Fruit fly (Drosophila melanogaster) whole organism, prepupa: Measurements from ENCODE around the gene B9d1.
A peak's percentile ranks its signal among the peaks of the same experiment; 100 is the strongest.

Experiments used
- Blimp-1 ChIP-seq: fragments of 200-800 bp; sonication (Bioruptor generic); optimal IDR thresholded peaks from 3 replicates; lab custom pipeline; 2017; ENCODE audit warnings: missing biosample characterization, missing genetic modification characterization, mild to moderate bottlenecking, moderate library complexity, missing genetic modification reagents
- CG10631 ChIP-seq: fragments of 200-800 bp; sonication (Bioruptor generic); optimal IDR thresholded peaks from 2 replicates; lab custom pipeline; 2016; ENCODE audit warnings: missing biosample characterization, missing genetic modification characterization
- CG11902 ChIP-seq: fragments of 200-800 bp; sonication (Bioruptor generic); optimal IDR thresholded peaks from 3 replicates; lab custom pipeline; 2016; ENCODE audit warnings: missing biosample characterization, missing genetic modification characterization
- CG15336 ChIP-seq: fragments of 200-800 bp; sonication (Bioruptor generic); IDR thresholded peaks from 2 replicates; pipeline ENCODE4 v1.3.6; 2022; ENCODE audit warnings: missing biosample characterization, missing genetic modification characterization
- CG1621 ChIP-seq: fragments of 200-800 bp; sonication (Bioruptor generic); optimal IDR thresholded peaks from 3 replicates; lab custom pipeline; 2018; ENCODE audit warnings: missing biosample characterization, mild to moderate bottlenecking, missing genetic modification characterization
- CG31627 ChIP-seq: fragments of 200-800 bp; sonication (Bioruptor generic); optimal IDR thresholded peaks from 3 replicates; lab custom pipeline; 2016; ENCODE audit warnings: missing biosample characterization, missing genetic modification characterization
- CG4318 ChIP-seq: fragments of 200-800 bp; sonication (Bioruptor generic); optimal IDR thresholded peaks from 3 replicates; lab custom pipeline; 2017; ENCODE audit warnings: missing biosample characterization, mild to moderate bottlenecking, missing genetic modification characterization
- CG6163 ChIP-seq: fragments of 200-800 bp; sonication (Bioruptor generic); IDR thresholded peaks from 3 replicates; pipeline ENCODE4 v1.3.6; 2022; ENCODE audit warnings: missing biosample characterization, missing genetic modification characterization
- CG6792 ChIP-seq: fragments of 200-800 bp; sonication (Bioruptor generic); optimal IDR thresholded peaks from 3 replicates; lab custom pipeline; 2016; ENCODE audit warnings: missing biosample characterization, missing genetic modification characterization
- CG6808 ChIP-seq: fragments of 200-800 bp; sonication (Bioruptor generic); optimal IDR thresholded peaks from 3 replicates; lab custom pipeline; 2017; ENCODE audit warnings: missing biosample characterization, missing genetic modification characterization, mild to moderate bottlenecking, moderate library complexity, missing genetic modification reagents
- CG6854 ChIP-seq: fragments of 200-800 bp; sonication (Bioruptor generic); optimal IDR thresholded peaks from 2 replicates; lab custom pipeline; 2017; ENCODE audit warnings: missing biosample characterization, mild to moderate bottlenecking, missing genetic modification characterization
- CG8632 ChIP-seq: fragments of 200-800 bp; sonication (Bioruptor generic); optimal IDR thresholded peaks from 3 replicates; lab custom pipeline; 2016; ENCODE audit warnings: missing biosample characterization, missing genetic modification characterization
- CG9139 ChIP-seq: fragments of 200-800 bp; sonication (Bioruptor generic); optimal IDR thresholded peaks from 3 replicates; lab custom pipeline; 2017; ENCODE audit warnings: missing biosample characterization, mild to moderate bottlenecking, missing genetic modification characterization
- Eip75B ChIP-seq: fragments of 200-800 bp; sonication (Bioruptor generic); optimal IDR thresholded peaks from 3 replicates; lab custom pipeline; 2016; ENCODE audit warnings: missing biosample characterization, missing genetic modification characterization
- Eip78C ChIP-seq: fragments of 200-800 bp; sonication (Bioruptor generic); peaks from one replicate; lab custom pipeline; 2016; ENCODE audit warnings: missing biosample characterization, missing genetic modification characterization
- Ets21C ChIP-seq: fragments of 200-800 bp; sonication (Bioruptor generic); optimal IDR thresholded peaks from 3 replicates; lab custom pipeline; 2016; ENCODE audit warnings: missing biosample characterization, missing genetic modification characterization
- Hr38 ChIP-seq: sonication (Bioruptor generic); optimal IDR thresholded peaks from 2 replicates; lab custom pipeline; 2016; ENCODE audit warnings: missing biosample characterization, missing genetic modification characterization
- Hr39 ChIP-seq: fragments of 200-800 bp; sonication (Bioruptor generic); optimal IDR thresholded peaks from 2 replicates; lab custom pipeline; 2016; ENCODE audit warnings: missing biosample characterization, missing genetic modification characterization
- Met ChIP-seq: fragments of 200-800 bp; sonication (Bioruptor generic); optimal IDR thresholded peaks from 3 replicates; lab custom pipeline; 2016; ENCODE audit warnings: missing biosample characterization, missing genetic modification characterization
- Smox ChIP-seq: fragments of 200-800 bp; sonication (Bioruptor generic); optimal IDR thresholded peaks from 3 replicates; lab custom pipeline; 2016; ENCODE audit warnings: missing biosample characterization, missing genetic modification characterization
- Sox102F ChIP-seq: fragments of 200-800 bp; sonication (Bioruptor generic); optimal IDR thresholded peaks from 2 replicates; lab custom pipeline; 2016; ENCODE audit warnings: missing biosample characterization, mild to moderate bottlenecking, missing genetic modification characterization
- achi ChIP-seq: fragments of 200-800 bp; sonication (Bioruptor generic); optimal IDR thresholded peaks from 3 replicates; lab custom pipeline; 2016; ENCODE audit warnings: missing biosample characterization, missing genetic modification characterization
- acj6 ChIP-seq: fragments of 200-800 bp; sonication (Bioruptor generic); optimal IDR thresholded peaks from 3 replicates; lab custom pipeline; 2016; ENCODE audit warnings: missing biosample characterization, missing genetic modification characterization
- cyc ChIP-seq: fragments of 200-800 bp; sonication (Bioruptor generic); optimal IDR thresholded peaks from 3 replicates; lab custom pipeline; 2016; ENCODE audit warnings: missing biosample characterization, missing genetic modification characterization
- dac ChIP-seq: fragments of 200-800 bp; sonication (Bioruptor generic); optimal IDR thresholded peaks from 2 replicates; lab custom pipeline; 2017; ENCODE audit warnings: missing biosample characterization, mild to moderate bottlenecking, missing genetic modification characterization
- dsx ChIP-seq: fragments of 200-800 bp; optimal IDR thresholded peaks from 3 replicates; lab custom pipeline; 2019; ENCODE audit warnings: missing biosample characterization, mild to moderate bottlenecking, missing genetic modification characterization, moderate library complexity; ENCODE audit not compliant: poor library complexity, severe bottlenecking
- eg ChIP-seq: fragments of 200-800 bp; sonication (Bioruptor generic); IDR thresholded peaks from 3 replicates; pipeline ENCODE4 v1.3.6; 2022; ENCODE audit warnings: missing biosample characterization, missing genetic modification characterization
- lz ChIP-seq: fragments of 200-800 bp; sonication (Bioruptor generic); optimal IDR thresholded peaks from 3 replicates; lab custom pipeline; 2016; ENCODE audit warnings: missing biosample characterization, missing genetic modification characterization
- net ChIP-seq: fragments of 200-800 bp; sonication (Bioruptor generic); optimal IDR thresholded peaks from 3 replicates; lab custom pipeline; 2016; ENCODE audit warnings: missing biosample characterization, missing genetic modification characterization
- svp ChIP-seq: fragments of 200-800 bp; sonication (Bioruptor generic); peaks from one replicate; lab custom pipeline; 2016; ENCODE audit warnings: missing biosample characterization, missing genetic modification characterization
- topi ChIP-seq: fragments of 200-800 bp; sonication (Bioruptor generic); optimal IDR thresholded peaks from 3 replicates; lab custom pipeline; 2016; ENCODE audit warnings: missing biosample characterization, missing genetic modification characterization
- vri ChIP-seq: fragments of 200-800 bp; sonication (Bioruptor generic); optimal IDR thresholded peaks from 3 replicates; lab custom pipeline; 2016; ENCODE audit warnings: missing biosample characterization, mild to moderate bottlenecking, missing genetic modification characterization

The B9d1 gene

dm6 chr3R:15508631-15509030 lies 26.9 kb downstream of the B9d1 start, which contains the start of gene CG44014:
Gene CG44014, minus strand, starts transcription at chr3R:15508886.
- TF ChIP-seq svp (GFP tag; lab: Kevin White, UChicago) (peak; percentile 91), Eip78C (peak; percentile 12), Hr39 (no peak), vri (GFP tag; lab: Kevin White, UChicago) (peak; percentile 86), CG4318 (GFP tag; lab: Kevin White, UChicago) (no peak), Blimp-1 (GFP tag; lab: Kevin White, UChicago) (no peak)

dm6 chr3R:15509817-15510216 lies 28.1 kb downstream of the B9d1 start, which contains the start of gene CG44013:
Gene CG44013, minus strand, starts transcription at chr3R:15509917.
- TF ChIP-seq dsx (GFP tag; lab: Kevin White, UChicago): no peak
- no peak for TF ChIP-seq CG11902 (GFP tag; lab: Kevin White, UChicago)
- TF ChIP-seq cyc (GFP tag; lab: Kevin White, UChicago): no peak
- no peak for TF ChIP-seq topi (GFP tag; lab: Kevin White, UChicago)
- no peak for TF ChIP-seq Met
- peak; percentile 16 for TF ChIP-seq svp (GFP tag; lab: Kevin White, UChicago)
- TF ChIP-seq CG6808 (GFP tag; lab: Kevin White, UChicago): no peak
- TF ChIP-seq lz: no peak
- TF ChIP-seq CG15336 (GFP tag; lab: Robert Waterston, UW): no peak
- TF ChIP-seq Ets21C (GFP tag; lab: Kevin White, UChicago): no peak
- no peak for TF ChIP-seq CG6163 (GFP tag; lab: Robert Waterston, UW)
- no peak for TF ChIP-seq acj6 (GFP tag; lab: Kevin White, UChicago)
- TF ChIP-seq Eip78C: peak; percentile 16
- TF ChIP-seq achi (GFP tag; lab: Kevin White, UChicago): no peak
- TF ChIP-seq, all 60 proteins: peak for 2

dm6 chr3R:15512249-15512648 lies 30.5 kb downstream of the B9d1 start:
- TF ChIP-seq Ets21C (GFP tag; lab: Kevin White, UChicago) (no peak), dac (GFP tag; lab: Kevin White, UChicago) (no peak), CG1621 (no peak), net (GFP tag; lab: Kevin White, UChicago) (no peak), CG11902 (GFP tag; lab: Kevin White, UChicago) (no peak), Eip78C (no peak), CG10631 (no peak), CG4318 (GFP tag; lab: Kevin White, UChicago) (no peak), eg (GFP tag; lab: Robert Waterston, UW) (no peak), Smox (GFP tag; lab: Kevin White, UChicago) (no peak), Hr38 (no peak), CG6792 (no peak), Blimp-1 (GFP tag; lab: Kevin White, UChicago) (no peak), CG8632 (GFP tag; lab: Kevin White, UChicago) (no peak), vri (GFP tag; lab: Kevin White, UChicago) (no peak), CG6854 (GFP tag; lab: Kevin White, UChicago) (no peak)

dm6 chr3R:15513208-15513607 lies 31.5 kb downstream of the B9d1 start:
- TF ChIP-seq eg (GFP tag; lab: Robert Waterston, UW) (no peak), dac (GFP tag; lab: Kevin White, UChicago) (no peak), CG6792 (no peak), Sox102F (GFP tag; lab: Kevin White, UChicago) (no peak), CG9139 (no peak), CG31627 (GFP tag; lab: Kevin White, UChicago) (no peak), CG4318 (GFP tag; lab: Kevin White, UChicago) (no peak)
- TF ChIP-seq, all 60 proteins: peak for 0

- TF ChIP-seq CG6854 (GFP tag; lab: Kevin White, UChicago): no peak
- no peak for TF ChIP-seq CG6808 (GFP tag; lab: Kevin White, UChicago)
- TF ChIP-seq CG11902 (GFP tag; lab: Kevin White, UChicago): no peak
- TF ChIP-seq Eip75B (GFP tag; lab: Kevin White, UChicago): no peak
Observed at dm6 chr3R:15517113-15517512, 35.4 kb downstream of the B9d1 start.
